Worm (Caenorhabditis elegans): ENCODE results near the gene srh-76.

ce11 chrV:5831253-5831652 is 2.4 kb upstream of the srh-76 start:
- no peak for TF ChIP-seq ceh-82 (tag; optimal IDR thresholded peaks at IDR 0.05)
- no peak for TF ChIP-seq lsy-2 (tag; optimal IDR thresholded peaks at IDR 0.05)
- TF ChIP-seq ama-1 (optimal IDR thresholded peaks at IDR 0.05), result no peak
- no peak for TF ChIP-seq ztf-11 (tag; optimal IDR thresholded peaks at IDR 0.05)
- TF ChIP-seq aha-1 (tag), result no peak
- no peak for TF ChIP-seq pha-4 (GFP tag; IDR thresholded peaks at IDR 0.05)
- no peak for TF ChIP-seq pha-4 (tag; optimal IDR thresholded peaks at IDR 0.05)
- TF ChIP-seq F49E8.2 (tag; optimal IDR thresholded peaks at IDR 0.05; ENCODE audit: borderline replicate concordance), result no peak
- TF ChIP-seq ces-1 (GFP tag; optimal IDR thresholded peaks at IDR 0.05), result no peak
